Worm (Caenorhabditis elegans) whole organism, L2 larva: ENCODE measurements around the gene sftb-1.

Experiments used
- mdl-1 ChIP-seq, 2 experiments: fragments of 150-350 bp in 1 of 2; sonication (generic microtip) in 1 of 2; optimal IDR thresholded peaks; 2 replicates each; lab custom pipeline; 2017; ENCODE audit warnings: missing biosample characterization in 2 of 2, missing genetic modification characterization in 2 of 2
- unc-55 ChIP-seq: fragments of 150-350 bp; sonication (generic microtip); optimal IDR thresholded peaks from 3 replicates; lab custom pipeline; 2014; ENCODE audit warnings: missing biosample characterization, missing genetic modification reagents, missing genetic modification characterization

DNA sequence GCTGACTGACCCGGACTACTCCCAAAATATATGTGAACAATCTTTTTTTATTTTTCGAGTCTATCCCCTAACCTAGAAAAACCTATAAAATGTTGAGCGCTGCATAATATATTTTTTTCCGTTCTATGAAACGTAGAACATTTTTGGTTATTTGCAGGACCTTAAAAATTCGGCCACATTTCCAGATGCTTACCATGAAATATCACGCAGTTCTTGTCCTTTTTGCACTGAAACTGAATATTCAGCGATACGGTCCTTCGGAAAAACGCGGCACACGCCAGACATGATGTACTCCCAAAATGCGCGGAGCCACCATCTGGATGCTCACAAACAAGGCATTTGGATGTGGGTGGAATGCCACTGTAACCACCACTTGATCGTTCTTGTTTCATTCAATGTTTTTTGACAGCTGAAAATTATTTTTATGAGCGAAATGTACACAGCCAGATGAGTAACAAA is 36.2 kb downstream of the sftb-1 start, which contains the start of gene nhr-20:
- TF ChIP-seq unc-55 (GFP tag; lab: Kevin White, UChicago) (no peak), mdl-1 (tag; optimal IDR thresholded peaks at IDR 0.05; lab: Kevin White, UChicago) (no peak)
